Worm (Caenorhabditis elegans) whole organism, young adult: Measurements from ENCODE around the gene dhhc-6.

Experiments
- B0035.1 ChIP-seq: sonication (generic microtip); optimal IDR thresholded peaks from 2 replicates; lab custom pipeline; 2016; ENCODE audit warnings: missing genetic modification characterization, mild to moderate bottlenecking, missing compliant biosample characterization, missing genotype, missing genetic modification reagents
- B0261.1 ChIP-seq: sonication (generic microtip); optimal IDR thresholded peaks from 2 replicates; lab custom pipeline; 2016; ENCODE audit warnings: mild to moderate bottlenecking, missing genetic modification characterization, moderate library complexity, missing compliant biosample characterization
- C17E4.6 ChIP-seq: fragments of 200-800 bp; sonication (Bioruptor generic); IDR thresholded peaks from 2 replicates; pipeline ENCODE4 v1.3.6; 2022; ENCODE audit warnings: missing genetic modification reagents, missing genetic modification characterization, missing compliant biosample characterization
- F22D6.2 ChIP-seq: sonication (generic microtip); optimal IDR thresholded peaks from 2 replicates; lab custom pipeline; 2016; ENCODE audit warnings: mild to moderate bottlenecking, missing genetic modification characterization, missing compliant biosample characterization
- F33H1.4 ChIP-seq: fragments of 200-800 bp; sonication (Bioruptor generic); IDR thresholded peaks from 2 replicates; pipeline ENCODE4 v1.3.6; 2022; ENCODE audit warnings: missing genetic modification reagents, missing genetic modification characterization, missing compliant biosample characterization
- F37B4.10 ChIP-seq: fragments of 200-800 bp; sonication (Bioruptor generic); IDR thresholded peaks from 2 replicates; pipeline ENCODE4 v1.3.6; 2022; ENCODE audit warnings: missing genetic modification characterization, missing compliant biosample characterization
- F39B2.1 ChIP-seq: fragments of 200-800 bp; sonication (Bioruptor generic); IDR thresholded peaks from 2 replicates; pipeline ENCODE4 v1.3.6; 2022; ENCODE audit warnings: missing genetic modification reagents, missing genetic modification characterization, missing compliant biosample characterization
- F57A8.1 ChIP-seq: fragments of 200-800 bp; sonication (Bioruptor generic); optimal IDR thresholded peaks from 2 replicates; lab custom pipeline; 2018; ENCODE audit warnings: mild to moderate bottlenecking, missing genetic modification characterization, moderate library complexity, missing compliant biosample characterization
- K11D2.4 ChIP-seq: fragments of 200-800 bp; sonication (Bioruptor generic); IDR thresholded peaks from 2 replicates; pipeline ENCODE4 v1.3.6; 2022; ENCODE audit warnings: missing genetic modification reagents, missing genetic modification characterization, missing compliant biosample characterization
- T07F8.4 ChIP-seq: sonication (generic microtip); optimal IDR thresholded peaks from 2 replicates; lab custom pipeline; 2016; ENCODE audit warnings: mild to moderate bottlenecking, missing genetic modification characterization, moderate library complexity, missing compliant biosample characterization
- Y53G8AR.9 ChIP-seq: fragments of 200-800 bp; sonication (Bioruptor generic); conservative IDR thresholded peaks from 2 replicates; pipeline ENCODE4 v1.3.6; 2022; ENCODE audit warnings: missing genetic modification reagents, missing genetic modification characterization, missing compliant biosample characterization
- Y67H2A.10 ChIP-seq: fragments of 200-800 bp; sonication (Bioruptor generic); conservative IDR thresholded peaks from 2 replicates; pipeline ENCODE4 v1.3.6; 2022; ENCODE audit warnings: missing genetic modification reagents, missing genetic modification characterization, missing compliant biosample characterization
- Y95B8A.8 ChIP-seq: fragments of 200-800 bp; sonication (Bioruptor generic); IDR thresholded peaks from 2 replicates; pipeline ENCODE4 v1.3.6; 2022; ENCODE audit warnings: missing genetic modification reagents, missing genetic modification characterization, missing compliant biosample characterization
- ama-1 ChIP-seq, 3 experiments: fragments of 150-350 bp in 1 of 3; sonication (generic microtip) in 2 of 3; optimal IDR thresholded peaks; 2 replicates each; lab custom pipeline; 2014 to 2018; ENCODE audit warnings: missing biosample characterization in 2 of 3, missing genetic modification characterization in 2 of 3, missing genetic modification reagents in 2 of 3
- aptf-2 ChIP-seq: fragments of 200-800 bp; sonication (Bioruptor generic); conservative IDR thresholded peaks from 2 replicates; pipeline ENCODE4 v1.3.6; 2022; ENCODE audit warnings: missing genetic modification reagents, missing genetic modification characterization, missing compliant biosample characterization
- bed-2 ChIP-seq: fragments of 200-800 bp; sonication (Bioruptor generic); IDR thresholded peaks from 2 replicates; pipeline ENCODE4 v1.3.6; 2022; ENCODE audit warnings: missing genetic modification reagents, missing genetic modification characterization, missing compliant biosample characterization
- cebp-1 ChIP-seq, 2 experiments: fragments of 200-800 bp in 1 of 2; sonication (Bioruptor generic) in 1 of 2; sonication (generic microtip) in 1 of 2; IDR thresholded peaks in 1 of 2; optimal IDR thresholded peaks in 1 of 2; 2 replicates each; pipeline versions ENCODE4 v1.3.6 to Lab custom; 2017 to 2022; ENCODE audit warnings: missing compliant biosample characterization in 2 of 2, missing genetic modification characterization in 2 of 2, mild to moderate bottlenecking in 1 of 2, missing genetic modification reagents in 1 of 2, moderate library complexity in 1 of 2
- ceh-100 ChIP-seq: fragments of 200-800 bp; sonication (Bioruptor generic); IDR thresholded peaks from 2 replicates; pipeline ENCODE4 v1.3.6; 2022; ENCODE audit warnings: missing genetic modification reagents, missing genetic modification characterization, missing compliant biosample characterization
- ceh-27 ChIP-seq: fragments of 200-800 bp; sonication (Bioruptor generic); optimal IDR thresholded peaks from 2 replicates; lab custom pipeline; 2018; ENCODE audit warnings: mild to moderate bottlenecking, missing genetic modification characterization, moderate library complexity, missing compliant biosample characterization
- ceh-58 ChIP-seq: fragments of 200-800 bp; sonication (Bioruptor generic); IDR thresholded peaks from 2 replicates; pipeline ENCODE4 v1.3.6; 2022; ENCODE audit warnings: missing genetic modification characterization, missing compliant biosample characterization
- ceh-91 ChIP-seq: fragments of 200-800 bp; sonication (Bioruptor generic); IDR thresholded peaks from 2 replicates; pipeline ENCODE4 v1.3.6; 2022; ENCODE audit warnings: missing genetic modification reagents, missing genetic modification characterization, missing compliant biosample characterization
- die-1 ChIP-seq: sonication (generic microtip); optimal IDR thresholded peaks from 2 replicates; lab custom pipeline; 2016; ENCODE audit warnings: missing genotype, mild to moderate bottlenecking, missing genetic modification characterization, missing compliant biosample characterization
- dox-1 ChIP-seq: fragments of 200-800 bp; sonication (Bioruptor generic); IDR thresholded peaks from 2 replicates; pipeline ENCODE4 v1.3.6; 2022; ENCODE audit warnings: missing genetic modification reagents, missing genetic modification characterization, missing compliant biosample characterization
- dpff-1 ChIP-seq: sonication (generic microtip); optimal IDR thresholded peaks from 2 replicates; lab custom pipeline; 2017; ENCODE audit warnings: mild to moderate bottlenecking, missing genetic modification characterization, missing compliant biosample characterization
- dpl-1 ChIP-seq: fragments of 150-350 bp; optimal IDR thresholded peaks from 2 replicates; lab custom pipeline; 2014; ENCODE audit warnings: missing biosample characterization, missing genetic modification reagents, missing genetic modification characterization
- egl-44 ChIP-seq: fragments of 200-800 bp; sonication (Bioruptor generic); IDR thresholded peaks from 2 replicates; pipeline ENCODE4 v1.3.6; 2022; ENCODE audit warnings: missing genetic modification reagents, missing genetic modification characterization, missing compliant biosample characterization
- hlh-12 ChIP-seq: sonication (generic microtip); optimal IDR thresholded peaks from 2 replicates; lab custom pipeline; 2016; ENCODE audit warnings: missing genetic modification characterization, missing compliant biosample characterization
- hlh-26 ChIP-seq: fragments of 200-800 bp; sonication (Bioruptor generic); conservative IDR thresholded peaks from 2 replicates; pipeline ENCODE4 v1.3.6; 2022; ENCODE audit warnings: missing genetic modification reagents, missing genetic modification characterization, missing compliant biosample characterization
- hmg-20 ChIP-seq: fragments of 200-800 bp; sonication (Bioruptor generic); IDR thresholded peaks from 2 replicates; pipeline ENCODE4 v1.3.6; 2022; ENCODE audit warnings: missing genetic modification reagents, missing genetic modification characterization, missing compliant biosample characterization
- lag-1 ChIP-seq: fragments of 200-800 bp; sonication (Bioruptor generic); IDR thresholded peaks from 2 replicates; pipeline ENCODE4 v1.3.6; 2022; ENCODE audit warnings: missing genetic modification reagents, missing genetic modification characterization, missing compliant biosample characterization
- lin-54 ChIP-seq: fragments of 200-800 bp; sonication (Bioruptor generic); optimal IDR thresholded peaks from 2 replicates; lab custom pipeline; 2018; ENCODE audit warnings: mild to moderate bottlenecking, missing genetic modification characterization, missing compliant biosample characterization
- lsl-1 ChIP-seq: fragments of 200-800 bp; sonication (Bioruptor generic); optimal IDR thresholded peaks from 2 replicates; lab custom pipeline; 2018; ENCODE audit warnings: mild to moderate bottlenecking, missing genetic modification characterization, moderate library complexity, missing compliant biosample characterization
- lsy-27 ChIP-seq: sonication (generic microtip); optimal IDR thresholded peaks from 2 replicates; lab custom pipeline; 2017; ENCODE audit warnings: missing genetic modification characterization, mild to moderate bottlenecking, missing compliant biosample characterization, antibody characterized with exemption, missing genotype, borderline replicate concordance; ENCODE audit not compliant: insufficient read depth
- madf-3 ChIP-seq: fragments of 200-800 bp; sonication (Bioruptor generic); IDR thresholded peaks from 2 replicates; pipeline ENCODE4 v1.3.6; 2022; ENCODE audit warnings: missing genetic modification reagents, missing genetic modification characterization, missing compliant biosample characterization
- madf-6 ChIP-seq: fragments of 200-800 bp; sonication (Bioruptor generic); IDR thresholded peaks from 2 replicates; pipeline ENCODE4 v1.3.6; 2022; ENCODE audit warnings: missing genetic modification reagents, missing genetic modification characterization, missing compliant biosample characterization
- mel-28 ChIP-seq: sonication (generic microtip); optimal IDR thresholded peaks from 2 replicates; lab custom pipeline; 2016; ENCODE audit warnings: borderline replicate concordance, mild to moderate bottlenecking, missing genetic modification characterization, missing compliant biosample characterization
- mes-4 ChIP-seq: sonication (generic microtip); optimal IDR thresholded peaks from 2 replicates; lab custom pipeline; 2016; ENCODE audit warnings: missing genotype, missing genetic modification characterization, missing compliant biosample characterization
- mxl-1 ChIP-seq: sonication (generic microtip); optimal IDR thresholded peaks from 2 replicates; lab custom pipeline; 2016; ENCODE audit warnings: missing genetic modification characterization, missing compliant biosample characterization
- nhr-179 ChIP-seq: sonication (generic microtip); optimal IDR thresholded peaks from 2 replicates; lab custom pipeline; 2016; ENCODE audit warnings: mild to moderate bottlenecking, missing genetic modification characterization, missing compliant biosample characterization
- nhr-27 ChIP-seq: fragments of 200-800 bp; sonication (Bioruptor generic); optimal IDR thresholded peaks from 2 replicates; lab custom pipeline; 2018; ENCODE audit warnings: mild to moderate bottlenecking, missing genetic modification characterization, moderate library complexity, missing compliant biosample characterization
- rcor-1 ChIP-seq: fragments of 200-800 bp; sonication (Bioruptor generic); IDR thresholded peaks from 2 replicates; pipeline ENCODE4 v1.3.6; 2022; ENCODE audit warnings: missing genetic modification reagents, missing genetic modification characterization, missing compliant biosample characterization
- repo-1 ChIP-seq: sonication (generic microtip); optimal IDR thresholded peaks from 2 replicates; lab custom pipeline; 2017; ENCODE audit warnings: mild to moderate bottlenecking, missing genetic modification characterization, missing compliant biosample characterization
- sdz-38 ChIP-seq: sonication (generic microtip); optimal IDR thresholded peaks from 2 replicates; lab custom pipeline; 2016; ENCODE audit warnings: missing genotype, missing genetic modification characterization, missing compliant biosample characterization
- tbx-9 ChIP-seq: sonication (generic microtip); optimal IDR thresholded peaks from 2 replicates; lab custom pipeline; 2016; ENCODE audit warnings: borderline replicate concordance, missing genetic modification characterization, inconsistent platforms, missing compliant biosample characterization
- unc-62 ChIP-seq: fragments of 150-350 bp; optimal IDR thresholded peaks from 2 replicates; lab custom pipeline; 2014; ENCODE audit warnings: missing biosample characterization, missing genetic modification reagents, missing genetic modification characterization
- zim-3 ChIP-seq: sonication (generic microtip); optimal IDR thresholded peaks from 2 replicates; lab custom pipeline; 2017; ENCODE audit warnings: mild to moderate bottlenecking, missing genetic modification characterization, moderate library complexity, missing compliant biosample characterization
- ztf-25 ChIP-seq: fragments of 200-800 bp; sonication (Bioruptor generic); IDR thresholded peaks from 2 replicates; pipeline ENCODE4 v1.3.6; 2022; ENCODE audit warnings: missing genetic modification reagents, missing genetic modification characterization, missing compliant biosample characterization
- ztf-3 ChIP-seq: fragments of 200-800 bp; sonication (Bioruptor generic); optimal IDR thresholded peaks from 2 replicates; lab custom pipeline; 2018; ENCODE audit warnings: mild to moderate bottlenecking, missing genetic modification characterization, missing compliant biosample characterization
- ztf-6 ChIP-seq: fragments of 200-800 bp; sonication (Bioruptor generic); IDR thresholded peaks from 2 replicates; pipeline ENCODE4 v1.3.6; 2022; ENCODE audit warnings: missing genetic modification reagents, missing genetic modification characterization, missing compliant biosample characterization

dhhc-6 gene

ce11 chrIV:12121076-12121475 is 3.7 kb upstream of the dhhc-6 start, which contains the start of the genes ddb-1 and M18.6 (continued):
- TF ChIP-seq C17E4.6 (GFP tag; lab: Robert Waterston, UW), result no peak
- no peak for TF ChIP-seq unc-62 (GFP tag; lab: Kevin White, UChicago)
- TF ChIP-seq tbx-9 (tag; lab: Kevin White, UChicago), result no peak
- no peak for TF ChIP-seq hlh-12
- TF ChIP-seq ceh-58 (GFP tag; lab: Robert Waterston, UW), result no peak
- TF ChIP-seq zim-3 (tag; lab: Kevin White, UChicago), result no peak
- TF ChIP-seq ztf-3 (GFP tag; lab: Kevin White, UChicago), result no peak
- TF ChIP-seq aptf-2, result no peak
- TF ChIP-seq lsl-1 (GFP tag; lab: Kevin White, UChicago), result peak; percentile 52
- TF ChIP-seq B0261.1 (tag; lab: Kevin White, UChicago), result no peak
- no peak for TF ChIP-seq Y67H2A.10 (GFP tag; lab: Robert Waterston, UW)
- TF ChIP-seq ceh-27 (GFP tag; lab: Kevin White, UChicago), result no peak
- peak; percentile 57; the same call in 1 of the 2 replicates for TF ChIP-seq madf-6 (GFP tag; lab: Robert Waterston, UW)
- no peak for TF ChIP-seq mes-4
- no peak for TF ChIP-seq rcor-1 (GFP tag; lab: Robert Waterston, UW)
- no peak for TF ChIP-seq sdz-38 (tag; lab: Kevin White, UChicago)
- TF ChIP-seq F37B4.10 (GFP tag; lab: Robert Waterston, UW), result no peak
- TF ChIP-seq madf-3 (GFP tag; lab: Robert Waterston, UW), result peak; percentile 67; the same call in 1 of the 2 replicates
- no peak for TF ChIP-seq ama-1 (optimal IDR thresholded peaks at IDR 0.05; lab: Kevin White, UChicago)
- no peak for TF ChIP-seq ama-1 (GFP tag; optimal IDR thresholded peaks at IDR 0.05; lab: Kevin White, UChicago)
- TF ChIP-seq hlh-26, result no peak
- peak; percentile 15 for TF ChIP-seq lin-54 (GFP tag; lab: Kevin White, UChicago)
- TF ChIP-seq F22D6.2 (tag; lab: Kevin White, UChicago), result no peak
- no peak for TF ChIP-seq ztf-6 (GFP tag; lab: Robert Waterston, UW)
- no peak for TF ChIP-seq Y53G8AR.9 (GFP tag; lab: Robert Waterston, UW)
- no peak for TF ChIP-seq lsy-27 (tag; lab: Kevin White, UChicago)
- no peak for TF ChIP-seq T07F8.4 (tag; lab: Kevin White, UChicago)
- TF ChIP-seq F57A8.1 (GFP tag; lab: Kevin White, UChicago), result no peak
- TF ChIP-seq F33H1.4 (GFP tag; lab: Robert Waterston, UW), result peak; percentile 47; the same call in 1 of the 2 replicates
- TF ChIP-seq repo-1 (tag; lab: Kevin White, UChicago), result no peak
- no peak for TF ChIP-seq ztf-25 (GFP tag; lab: Robert Waterston, UW)
- no peak for TF ChIP-seq bed-2
- no peak for TF ChIP-seq Y95B8A.8 (GFP tag; lab: Robert Waterston, UW)
- TF ChIP-seq ceh-100 (GFP tag; lab: Robert Waterston, UW), result no peak
- TF ChIP-seq mel-28, result no peak
- TF ChIP-seq hmg-20 (GFP tag; lab: Robert Waterston, UW), result no peak
- no peak for TF ChIP-seq mxl-1 (tag; lab: Kevin White, UChicago)
- no peak for TF ChIP-seq B0035.1 (tag; lab: Kevin White, UChicago)
- no peak for TF ChIP-seq lag-1
- TF ChIP-seq dpff-1 (tag; lab: Kevin White, UChicago), result no peak
- TF ChIP-seq nhr-27 (tag; lab: Kevin White, UChicago), result no peak
- no peak; the same call in 1 of the 2 replicates for TF ChIP-seq dox-1 (GFP tag; lab: Robert Waterston, UW)
- peak; percentile 56 for TF ChIP-seq dpl-1 (GFP tag; lab: Kevin White, UChicago)
- no peak for TF ChIP-seq K11D2.4 (GFP tag; lab: Robert Waterston, UW)
- TF ChIP-seq F39B2.1 (GFP tag; lab: Robert Waterston, UW), result no peak
- TF ChIP-seq ceh-91 (GFP tag; lab: Robert Waterston, UW), result no peak
- TF ChIP-seq die-1 (tag; lab: Kevin White, UChicago), result no peak
- TF ChIP-seq nhr-179, result no peak
- no peak for TF ChIP-seq egl-44 (GFP tag; lab: Robert Waterston, UW)
- no peak for TF ChIP-seq cebp-1 (GFP tag; IDR thresholded peaks at IDR 0.05; lab: Robert Waterston, UW)
- no peak for TF ChIP-seq cebp-1 (tag; optimal IDR thresholded peaks at IDR 0.05; lab: Kevin White, UChicago)
